Fruit fly (Drosophila melanogaster) S2 (cell line): ENCODE results near the gene CG17544.

Experiments
- CG8478 ChIP-seq: fragments of >200 bp; optimal IDR thresholded peaks from 2 replicates; lab custom pipeline; 2018
- CTCF ChIP-seq, 2 experiments: fragments of >200 bp; optimal IDR thresholded peaks; 2 replicates each; lab custom pipeline; 2018

DNA sequence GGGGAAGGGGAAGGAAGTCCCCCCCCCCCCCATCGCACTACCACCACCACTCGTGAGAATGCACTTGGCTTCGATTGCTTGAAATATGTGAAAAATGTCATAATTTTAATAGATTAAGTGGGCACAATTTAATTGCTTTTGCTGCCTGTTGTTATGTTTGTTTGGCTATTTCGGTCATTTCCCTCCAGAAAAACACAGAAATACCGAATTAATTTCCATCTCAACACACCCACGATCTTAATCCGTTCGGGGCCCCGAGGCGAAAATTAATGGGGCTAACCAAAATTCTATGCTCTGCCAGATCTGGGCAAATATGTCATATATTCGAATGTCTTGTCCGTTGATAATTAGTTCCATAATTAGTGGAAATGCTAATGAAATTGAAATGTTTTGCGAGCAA lies 24.3 kb upstream of the CG17544 start:
- TF ChIP-seq CTCF (optimal IDR thresholded peaks at IDR 0.05; lab: Kevin White, UChicago) = no peak
- TF ChIP-seq CG8478 (lab: Kevin White, UChicago) = no peak
